Worm (Caenorhabditis elegans) whole organism, young adult: ENCODE measurements around the gene flp-27.

Experiments used
- C17E4.6 ChIP-seq: fragments of 200-800 bp; sonication (Bioruptor generic); IDR thresholded peaks from 2 replicates; pipeline ENCODE4 v1.3.6; 2022; ENCODE audit warnings: missing genetic modification reagents, missing genetic modification characterization, missing compliant biosample characterization
- F22D6.2 ChIP-seq: sonication (generic microtip); optimal IDR thresholded peaks from 2 replicates; lab custom pipeline; 2016; ENCODE audit warnings: mild to moderate bottlenecking, missing genetic modification characterization, missing compliant biosample characterization
- ama-1 ChIP-seq, 3 experiments: fragments of 150-350 bp in 1 of 3; sonication (generic microtip) in 2 of 3; optimal IDR thresholded peaks; 2 replicates each; lab custom pipeline; 2014 to 2018; ENCODE audit warnings: missing biosample characterization in 2 of 3, missing genetic modification characterization in 2 of 3, missing genetic modification reagents in 2 of 3
- bed-1 ChIP-seq: fragments of 200-800 bp; sonication (Bioruptor generic); IDR thresholded peaks from 2 replicates; pipeline ENCODE4 v1.3.6; 2022; ENCODE audit warnings: missing genetic modification reagents, missing genetic modification characterization, missing compliant biosample characterization
- pha-4 ChIP-seq: fragments of 150-350 bp; sonication (generic microtip); optimal IDR thresholded peaks from 2 replicates; lab custom pipeline; 2014; ENCODE audit warnings: missing biosample characterization, missing genetic modification reagents, missing genetic modification characterization
- rpc-1 ChIP-seq, 2 experiments: fragments of 150-350 bp in 1 of 2; sonication (generic microtip) in 1 of 2; optimal IDR thresholded peaks; 2 replicates each; lab custom pipeline; 2014 to 2018; ENCODE audit warnings: missing biosample characterization in 1 of 2, missing genetic modification characterization in 1 of 2, missing genetic modification reagents in 1 of 2, missing genotype in 1 of 2
- sea-2 ChIP-seq: fragments of 200-800 bp; sonication (Bioruptor generic); IDR thresholded peaks from 2 replicates; pipeline ENCODE4 v1.3.6; 2022; ENCODE audit warnings: missing genetic modification characterization, missing compliant biosample characterization
- snpc-4 ChIP-seq, 5 experiments: fragments of 150-350 bp in 1 of 5; sonication (generic microtip) in 4 of 5; optimal IDR thresholded peaks; 2 replicates each; lab custom pipeline; 2014 to 2018; ENCODE audit warnings: missing genetic modification characterization in 5 of 5, missing biosample characterization in 3 of 5, antibody characterized with exemption in 2 of 5, mild to moderate bottlenecking in 2 of 5, missing compliant biosample characterization in 2 of 5, missing genotype in 2 of 5, moderate library complexity in 2 of 5, missing genetic modification reagents in 1 of 5
- unc-62 ChIP-seq: fragments of 150-350 bp; optimal IDR thresholded peaks from 2 replicates; lab custom pipeline; 2014; ENCODE audit warnings: missing biosample characterization, missing genetic modification reagents, missing genetic modification characterization

DNA sequence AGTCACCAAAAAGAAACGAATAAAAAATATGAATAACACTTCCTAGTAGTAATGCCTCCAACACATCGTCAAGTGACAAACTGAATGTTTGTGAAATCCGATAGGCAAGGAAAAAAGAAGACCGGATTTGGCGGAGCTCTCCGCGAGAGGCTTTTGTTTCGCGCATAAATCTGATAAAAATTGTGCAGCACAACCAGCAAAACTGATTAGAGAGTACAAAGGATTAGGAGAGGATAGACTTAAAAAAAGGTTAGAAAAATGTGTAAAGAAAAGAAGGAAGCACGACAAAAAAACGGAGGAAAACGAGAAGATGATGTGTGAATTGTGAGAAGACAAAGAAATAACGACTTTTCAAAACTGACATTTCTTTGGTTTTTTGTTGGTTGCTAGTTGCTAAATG is 46.9 kb downstream of the flp-27 start, which contains the start of gene rab-3:
- TF ChIP-seq unc-62 (GFP tag; lab: Kevin White, UChicago): no peak
- TF ChIP-seq bed-1 (GFP tag; lab: Robert Waterston, UW): no peak
- no peak for TF ChIP-seq pha-4 (tag; lab: Kevin White, UChicago)
- no peak for TF ChIP-seq snpc-4 (GFP tag; optimal IDR thresholded peaks at IDR 0.05; lab: Kevin White, UChicago)
- no peak for TF ChIP-seq snpc-4 (tag; optimal IDR thresholded peaks at IDR 0.05; lab: Kevin White, UChicago)
- TF ChIP-seq rpc-1 (optimal IDR thresholded peaks at IDR 0.05; lab: Kevin White, UChicago): no peak
- no peak for TF ChIP-seq rpc-1 (tag; optimal IDR thresholded peaks at IDR 0.05; lab: Kevin White, UChicago)
- no peak for TF ChIP-seq sea-2
- TF ChIP-seq C17E4.6 (GFP tag; lab: Robert Waterston, UW): no peak
- no peak for TF ChIP-seq ama-1 (optimal IDR thresholded peaks at IDR 0.05; lab: Kevin White, UChicago)
- no peak for TF ChIP-seq ama-1 (GFP tag; optimal IDR thresholded peaks at IDR 0.05; lab: Kevin White, UChicago)
- TF ChIP-seq F22D6.2 (tag; lab: Kevin White, UChicago): no peak
